Worm (Caenorhabditis elegans): ENCODE results near the gene F32H5.4.

The F32H5.4 gene

DNA sequence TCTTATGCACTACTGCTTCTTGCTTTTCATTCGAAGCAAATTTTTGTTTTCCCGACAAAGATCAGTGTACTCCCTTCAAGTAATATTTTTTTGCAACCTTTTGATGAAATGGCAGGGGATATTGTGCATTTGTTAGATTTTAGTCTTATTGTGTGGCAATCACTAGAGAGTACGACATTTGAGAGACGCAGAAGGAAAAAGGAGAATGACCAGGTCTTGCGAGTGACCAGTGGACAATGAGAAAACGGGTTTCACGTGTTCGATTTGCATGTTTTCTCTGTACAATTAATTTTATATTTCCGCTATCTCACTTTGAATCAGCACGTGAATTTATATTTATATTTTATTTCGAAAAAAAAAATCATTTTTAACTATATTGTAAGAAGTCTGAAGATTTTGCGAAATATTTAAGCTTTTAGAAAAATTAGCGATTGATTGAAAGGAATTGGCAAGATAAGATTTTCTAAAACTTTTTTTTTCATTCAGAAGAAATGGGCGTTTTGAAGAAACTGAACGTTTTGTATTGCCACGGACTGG is 24.4 kb upstream of the F32H5.4 start, which contains the start of gene C50B6.9:
Gene C50B6.9, plus strand, starts transcription at position 487 of the 537 bp plus-strand sequence.
- TF ChIP-seq hlh-30 (tag; optimal IDR thresholded peaks at IDR 0.05; ENCODE audit: insufficient read depth) (peak; percentile 1), ceh-2 (tag; optimal IDR thresholded peaks at IDR 0.05) (no peak)

DNA sequence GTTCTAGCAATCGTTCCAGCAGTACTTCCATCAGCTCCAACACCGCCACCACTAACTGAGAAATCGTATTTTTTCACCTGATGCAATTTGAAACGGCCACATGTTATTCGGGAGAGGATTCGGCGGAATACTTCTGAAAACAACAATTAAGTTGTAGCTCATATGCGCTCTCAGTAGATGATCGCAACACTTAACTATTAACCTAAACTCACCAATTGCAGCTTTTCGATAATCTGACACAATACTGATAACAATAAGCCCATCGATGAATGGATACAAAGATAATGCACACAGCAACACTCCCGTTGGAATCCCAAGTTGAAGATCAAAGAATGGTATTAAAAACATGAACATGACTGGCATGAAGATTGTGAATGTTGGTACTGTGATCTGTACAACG is 22.3 kb upstream of the F32H5.4 start:
- TF ChIP-seq ets-4 (tag; optimal IDR thresholded peaks at IDR 0.05) (no peak), unc-86 (tag; optimal IDR thresholded peaks at IDR 0.05) (no peak), unc-55 (GFP tag; optimal IDR thresholded peaks at IDR 0.05) (no peak), gmeb-2 (tag; optimal IDR thresholded peaks at IDR 0.05) (no peak), dve-1 (tag; optimal IDR thresholded peaks at IDR 0.05) (no peak), pros-1 (tag; optimal IDR thresholded peaks at IDR 0.05) (no peak), ceh-6 (GFP tag; optimal IDR thresholded peaks at IDR 0.05) (no peak), hlh-15 (tag; optimal IDR thresholded peaks at IDR 0.05) (no peak), ceh-22 (tag; optimal IDR thresholded peaks at IDR 0.05) (no peak), nhr-11 (tag; optimal IDR thresholded peaks at IDR 0.05) (no peak), madf-2 (tag; optimal IDR thresholded peaks at IDR 0.05) (no peak), ttx-3 (tag; optimal IDR thresholded peaks at IDR 0.05) (no peak), pha-4 (tag; optimal IDR thresholded peaks at IDR 0.05) (no peak), sox-2 (GFP tag; IDR thresholded peaks at IDR 0.05) (no peak), nfya-1 (tag; optimal IDR thresholded peaks at IDR 0.05) (no peak), K02D7.2 (tag; optimal IDR thresholded peaks at IDR 0.05) (no peak)

DNA sequence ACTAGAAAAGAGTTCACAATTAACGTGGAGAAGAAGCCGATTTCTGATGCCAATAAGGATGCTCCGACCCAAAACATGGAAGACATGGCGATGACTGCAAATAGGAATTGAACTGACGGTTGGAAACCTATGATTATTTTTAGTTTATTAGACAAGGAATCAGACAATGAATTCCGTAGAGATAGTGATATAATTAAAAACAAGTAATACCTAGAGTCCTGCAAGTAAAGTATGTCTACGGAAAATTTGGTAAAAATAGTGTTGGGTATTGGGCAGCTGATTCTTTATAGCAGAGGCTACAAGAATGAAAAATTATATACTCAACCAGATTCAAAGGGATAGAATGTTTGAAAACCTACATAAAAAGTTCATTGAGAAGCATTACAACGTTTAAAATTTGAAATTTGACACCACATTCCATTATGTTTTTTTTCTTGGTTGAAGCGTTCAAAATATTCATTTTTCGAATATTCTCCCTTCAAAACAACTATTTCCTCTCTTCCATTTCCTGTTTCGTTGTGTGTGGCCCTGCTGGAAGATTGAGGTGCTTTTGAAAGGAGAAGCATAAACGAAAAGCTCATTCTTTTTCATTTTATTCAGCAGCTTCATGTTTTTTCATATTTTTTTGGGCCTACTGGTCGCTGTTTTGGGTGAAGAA is 20.6 kb upstream of the F32H5.4 start, which contains the start of the genes str-4 and lgc-48:
Gene str-4, minus strand, starts transcription at position 101 of the 658 bp plus-strand sequence.
Gene lgc-48, plus strand, starts transcription at position 608 of the 658 bp plus-strand sequence.
- TF ChIP-seq pros-1 (tag; optimal IDR thresholded peaks at IDR 0.05) (no peak), ceh-48 (tag; optimal IDR thresholded peaks at IDR 0.05) (no peak), mec-3 (tag; optimal IDR thresholded peaks at IDR 0.05; ENCODE audit: borderline replicate concordance) (no peak), ceh-14 (tag; optimal IDR thresholded peaks at IDR 0.05) (no peak), ztf-16 (tag; optimal IDR thresholded peaks at IDR 0.05) (no peak), F13H6.1 (tag; optimal IDR thresholded peaks at IDR 0.05) (no peak), unc-55 (GFP tag; optimal IDR thresholded peaks at IDR 0.05) (no peak), elt-2 (tag; optimal IDR thresholded peaks at IDR 0.05) (no peak), dmd-4 (tag; optimal IDR thresholded peaks at IDR 0.05; ENCODE audit: borderline replicate concordance) (no peak), nfya-1 (tag; optimal IDR thresholded peaks at IDR 0.05) (no peak), ceh-9 (tag; optimal IDR thresholded peaks at IDR 0.05) (no peak), hlh-15 (tag; optimal IDR thresholded peaks at IDR 0.05) (no peak), pha-4 (tag; optimal IDR thresholded peaks at IDR 0.05) (no peak), ets-4 (tag; optimal IDR thresholded peaks at IDR 0.05) (no peak), unc-86 (tag; optimal IDR thresholded peaks at IDR 0.05) (no peak), ceh-22 (tag; optimal IDR thresholded peaks at IDR 0.05) (no peak)

DNA sequence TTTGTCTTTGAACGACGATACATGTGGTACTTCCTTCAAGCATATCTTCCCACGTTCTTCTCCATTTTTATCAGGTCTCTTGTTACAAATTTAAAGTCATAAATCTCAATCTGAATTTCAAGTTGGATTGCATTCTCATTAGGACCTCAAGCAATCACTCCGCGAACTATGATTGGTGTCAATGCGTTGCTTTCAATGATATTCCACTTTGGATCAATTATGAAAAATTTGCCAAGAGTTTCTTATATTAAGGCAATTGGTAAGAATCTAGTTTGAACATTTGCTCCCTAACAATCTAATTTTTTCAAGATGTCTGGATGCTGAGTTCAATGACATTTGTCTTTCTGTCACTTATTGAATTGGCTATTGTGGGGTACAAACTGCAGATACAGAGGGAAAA is 18.1 kb upstream of the F32H5.4 start:
- no peak for TF ChIP-seq ama-1 (optimal IDR thresholded peaks at IDR 0.05)
- no peak for TF ChIP-seq zip-5 (tag; optimal IDR thresholded peaks at IDR 0.05)
- TF ChIP-seq sox-4 (tag; optimal IDR thresholded peaks at IDR 0.05), result no peak
- no peak for TF ChIP-seq nfya-1 (tag; optimal IDR thresholded peaks at IDR 0.05)
- TF ChIP-seq madf-2 (tag; optimal IDR thresholded peaks at IDR 0.05), result no peak
- TF ChIP-seq ztf-16 (tag; optimal IDR thresholded peaks at IDR 0.05), result no peak
- TF ChIP-seq ceh-19 (GFP tag; optimal IDR thresholded peaks at IDR 0.05), result no peak
- TF ChIP-seq rnt-1 (tag; optimal IDR thresholded peaks at IDR 0.05), result no peak
- no peak for TF ChIP-seq unc-3 (GFP tag; conservative IDR thresholded peaks at IDR 0.05)
- no peak for TF ChIP-seq unc-3 (tag; optimal IDR thresholded peaks at IDR 0.05)
- no peak for TF ChIP-seq ceh-2 (tag; optimal IDR thresholded peaks at IDR 0.05)
- TF ChIP-seq K09A11.1 (tag; optimal IDR thresholded peaks at IDR 0.05; ENCODE audit: insufficient read depth), result no peak
- TF ChIP-seq mec-3 (tag; optimal IDR thresholded peaks at IDR 0.05; ENCODE audit: borderline replicate concordance), result no peak

Measured in whole organism, late embryonic.